Fruit fly (Drosophila melanogaster) whole organism, embryonic: Measurements from ENCODE around the gene Iris.

ENCODE experiments used
- CkIIα-i1 ChIP-seq: fragments of 200-800 bp; sonication (Bioruptor generic); IDR thresholded peaks from 2 replicates; pipeline ENCODE4 v1.3.6; 2022; ENCODE audit warnings: missing biosample characterization, missing genetic modification characterization
- Kr ChIP-seq: fragments of 200-800 bp; sonication (Bioruptor generic); optimal IDR thresholded peaks from 2 replicates; lab custom pipeline; 2017; ENCODE audit warnings: missing biosample characterization, mild to moderate bottlenecking, missing genetic modification characterization
- tll ChIP-seq, 2 experiments: fragments of 200-800 bp in 1 of 2; fragments of >200 bp in 1 of 2; sonication (Bioruptor generic) in 1 of 2; optimal IDR thresholded peaks; 2 replicates each; lab custom pipeline; 2017 to 2019; ENCODE audit warnings: missing biosample characterization in 2 of 2, missing genetic modification characterization in 2 of 2, mild to moderate bottlenecking in 1 of 2, moderate library complexity in 1 of 2

- no peak for TF ChIP-seq Kr (GFP tag; lab: Kevin White, UChicago)
- TF ChIP-seq CkIIα-i1 (GFP tag; lab: Robert Waterston, UW) = no peak
- no peak for TF ChIP-seq tll (GFP tag; optimal IDR thresholded peaks at IDR 0.05; lab: Kevin White, UChicago)
These were observed 3.1 kb upstream of the Iris start for dm6 chr2L:1136993-1137392.
